Fruit fly (Drosophila melanogaster) whole organism, embryonic: ENCODE measurements around the gene not.

ENCODE experiments used
- Antp ChIP-seq: fragments of 200-800 bp; sonication (Bioruptor generic); optimal IDR thresholded peaks from 3 replicates; lab custom pipeline; 2016; ENCODE audit warnings: missing biosample characterization, missing genetic modification characterization
- BEAF-32 ChIP-seq: fragments of 200-800 bp; sonication (Bioruptor generic); optimal IDR thresholded peaks from 3 replicates; lab custom pipeline; 2017; ENCODE audit warnings: missing biosample characterization, missing genetic modification characterization, mild to moderate bottlenecking, moderate library complexity, missing genetic modification reagents
- Bteb2 ChIP-seq: fragments of 200-800 bp; sonication (Bioruptor generic); optimal IDR thresholded peaks from 2 replicates; lab custom pipeline; 2016; ENCODE audit warnings: missing biosample characterization, missing genetic modification characterization
- CG10209 ChIP-seq: fragments of 200-800 bp; sonication (Bioruptor generic); optimal IDR thresholded peaks from 3 replicates; lab custom pipeline; 2017; ENCODE audit warnings: missing biosample characterization, mild to moderate bottlenecking, missing genetic modification characterization, missing genetic modification reagents
- CG10462 ChIP-seq: fragments of 200-800 bp; sonication (Bioruptor generic); optimal IDR thresholded peaks from 2 replicates; lab custom pipeline; 2016; ENCODE audit warnings: missing biosample characterization, missing genetic modification characterization
- CG10565 ChIP-seq: fragments of 200-800 bp; sonication (Bioruptor generic); optimal IDR thresholded peaks from 3 replicates; lab custom pipeline; 2016; ENCODE audit warnings: missing biosample characterization, mild to moderate bottlenecking, missing genetic modification characterization
- CG11695 ChIP-seq: fragments of 200-800 bp; sonication (Bioruptor generic); IDR thresholded peaks from 3 replicates; pipeline ENCODE4 v1.3.6; 2022; ENCODE audit warnings: missing biosample characterization, missing genetic modification characterization
- CG12391 ChIP-seq: fragments of 200-800 bp; sonication (Bioruptor generic); optimal IDR thresholded peaks from 3 replicates; lab custom pipeline; 2018; ENCODE audit warnings: missing biosample characterization, mild to moderate bottlenecking, missing genetic modification characterization, moderate library complexity
- CG13123 ChIP-seq: fragments of 200-800 bp; sonication (Bioruptor generic); optimal IDR thresholded peaks from 2 replicates; lab custom pipeline; 2016; ENCODE audit warnings: missing biosample characterization, missing genetic modification characterization
- CG13894 ChIP-seq: fragments of 200-800 bp; sonication (Bioruptor generic); optimal IDR thresholded peaks from 3 replicates; lab custom pipeline; 2018; ENCODE audit warnings: missing biosample characterization, mild to moderate bottlenecking, missing genetic modification characterization, moderate library complexity
- CG14014 ChIP-seq: fragments of 200-800 bp; sonication (Bioruptor generic); IDR thresholded peaks from 2 replicates; pipeline ENCODE4 v1.3.6; 2022; ENCODE audit warnings: missing biosample characterization, missing genetic modification characterization
- CG14050 ChIP-seq: fragments of 200-800 bp; sonication (Bioruptor generic); IDR thresholded peaks from 3 replicates; pipeline ENCODE4 v1.3.6; 2022; ENCODE audit warnings: missing biosample characterization, missing genetic modification characterization
- CG1647 ChIP-seq: fragments of 200-800 bp; sonication (Bioruptor generic); optimal IDR thresholded peaks from 3 replicates; lab custom pipeline; 2016; ENCODE audit warnings: missing biosample characterization, missing genetic modification characterization
- CG16813 ChIP-seq: fragments of 200-800 bp; sonication (Bioruptor generic); IDR thresholded peaks from 3 replicates; pipeline ENCODE4 v1.3.6; 2022; ENCODE audit warnings: missing biosample characterization, missing genetic modification characterization; ENCODE audit not compliant: partially characterized antibody
- CG31365 ChIP-seq: fragments of 200-800 bp; sonication (Bioruptor generic); optimal IDR thresholded peaks from 2 replicates; lab custom pipeline; 2018; ENCODE audit warnings: missing biosample characterization, mild to moderate bottlenecking, missing genetic modification characterization
- CG34376 ChIP-seq: fragments of 200-800 bp; sonication (Bioruptor generic); optimal IDR thresholded peaks from 2 replicates; lab custom pipeline; 2018; ENCODE audit warnings: missing biosample characterization, mild to moderate bottlenecking, missing genetic modification characterization
- CG4424 ChIP-seq: fragments of 200-800 bp; sonication (Bioruptor generic); optimal IDR thresholded peaks from 3 replicates; lab custom pipeline; 2016; ENCODE audit warnings: missing biosample characterization, missing genetic modification characterization
- CG4854 ChIP-seq: fragments of 200-800 bp; sonication (Bioruptor generic); optimal IDR thresholded peaks from 2 replicates; lab custom pipeline; 2016; ENCODE audit warnings: missing biosample characterization, missing genetic modification characterization, inconsistent platforms
- CG6272 ChIP-seq: fragments of 200-800 bp; sonication (Bioruptor generic); IDR thresholded peaks from 2 replicates; pipeline ENCODE4 v1.3.6; 2022; ENCODE audit warnings: missing biosample characterization, missing genetic modification characterization
- CG6854 ChIP-seq: fragments of 200-800 bp; sonication (Bioruptor generic); optimal IDR thresholded peaks from 3 replicates; lab custom pipeline; 2017; ENCODE audit warnings: missing biosample characterization, mild to moderate bottlenecking, missing genetic modification characterization
- CG7839 ChIP-seq: fragments of 200-800 bp; sonication (Bioruptor generic); optimal IDR thresholded peaks from 3 replicates; lab custom pipeline; 2018; ENCODE audit warnings: missing biosample characterization, mild to moderate bottlenecking, missing genetic modification characterization, moderate library complexity
- CG8290 ChIP-seq, 3 experiments: fragments of 200-800 bp; sonication (Bioruptor generic); optimal IDR thresholded peaks; 2 replicates each; lab custom pipeline; 2016 to 2019; ENCODE audit warnings: missing biosample characterization in 3 of 3, missing genetic modification characterization in 3 of 3, mild to moderate bottlenecking in 2 of 3, moderate library complexity in 1 of 3
- Camta ChIP-seq: fragments of 200-800 bp; sonication (Bioruptor generic); optimal IDR thresholded peaks from 2 replicates; lab custom pipeline; 2016; ENCODE audit warnings: missing biosample characterization, missing genetic modification characterization
- D ChIP-seq, 2 experiments: fragments of 200-800 bp in 1 of 2; fragments of >200 bp in 1 of 2; sonication (Bioruptor generic) in 1 of 2; optimal IDR thresholded peaks; 2 replicates in 1 of 2; 3 replicates in 1 of 2; lab custom pipeline; 2017; ENCODE audit warnings: mild to moderate bottlenecking in 1 of 2, missing biosample characterization in 1 of 2, missing genetic modification characterization in 1 of 2, missing genetic modification reagents in 1 of 2
- Dek ChIP-seq: fragments of 200-800 bp; sonication (Bioruptor generic); optimal IDR thresholded peaks from 3 replicates; lab custom pipeline; 2019; ENCODE audit warnings: missing biosample characterization, mild to moderate bottlenecking, missing genetic modification characterization, moderate library complexity
- Eip74EF ChIP-seq, 2 experiments: fragments of 200-800 bp in 1 of 2; fragments of >200 bp in 1 of 2; sonication (Bioruptor generic) in 1 of 2; optimal IDR thresholded peaks; 2 replicates each; lab custom pipeline; 2017 to 2019; ENCODE audit warnings: missing biosample characterization in 2 of 2, missing genetic modification characterization in 2 of 2, mild to moderate bottlenecking in 1 of 2, moderate library complexity in 1 of 2
- Fer2 ChIP-seq: fragments of 200-800 bp; sonication (Bioruptor generic); optimal IDR thresholded peaks from 2 replicates; lab custom pipeline; 2018; ENCODE audit warnings: missing biosample characterization, mild to moderate bottlenecking, missing genetic modification characterization, moderate library complexity
- HLH3B ChIP-seq: fragments of 200-800 bp; sonication (Bioruptor generic); IDR thresholded peaks from 2 replicates; pipeline ENCODE4 v1.3.6; 2022; ENCODE audit warnings: missing biosample characterization, missing genetic modification characterization
- HmgZ ChIP-seq: fragments of 200-800 bp; sonication (Bioruptor generic); optimal IDR thresholded peaks from 2 replicates; lab custom pipeline; 2018; ENCODE audit warnings: missing biosample characterization, mild to moderate bottlenecking, missing genetic modification characterization
- Hmr ChIP-seq: fragments of 200-800 bp; sonication (Bioruptor generic); optimal IDR thresholded peaks from 3 replicates; lab custom pipeline; 2017; ENCODE audit warnings: mild to moderate bottlenecking, missing biosample characterization, missing genetic modification reagents, missing genetic modification characterization
- Hr51 ChIP-seq, 2 experiments: fragments of 200-800 bp; sonication (Bioruptor generic); optimal IDR thresholded peaks; 2 replicates in 1 of 2; 3 replicates in 1 of 2; lab custom pipeline; 2016 to 2018; ENCODE audit warnings: missing biosample characterization in 2 of 2, missing genetic modification characterization in 2 of 2, mild to moderate bottlenecking in 1 of 2, moderate library complexity in 1 of 2
- Meics ChIP-seq: fragments of 200-800 bp; sonication (Bioruptor generic); optimal IDR thresholded peaks from 2 replicates; lab custom pipeline; 2017; ENCODE audit warnings: missing biosample characterization, mild to moderate bottlenecking, missing genetic modification characterization
- NC2β ChIP-seq: fragments of 200-800 bp; sonication (Bioruptor generic); optimal IDR thresholded peaks from 2 replicates; lab custom pipeline; 2016; ENCODE audit warnings: missing biosample characterization, missing genetic modification characterization
- Sin3A ChIP-seq: fragments of >200 bp; optimal IDR thresholded peaks from 2 replicates; lab custom pipeline; 2018
- Spps ChIP-seq: fragments of 200-800 bp; sonication (Bioruptor generic); optimal IDR thresholded peaks from 2 replicates; lab custom pipeline; 2018; ENCODE audit warnings: missing biosample characterization, mild to moderate bottlenecking, missing genetic modification characterization
- disco-r ChIP-seq: fragments of 200-800 bp; sonication (Bioruptor generic); optimal IDR thresholded peaks from 2 replicates; lab custom pipeline; 2016; ENCODE audit warnings: missing biosample characterization, missing genetic modification characterization
- eyg ChIP-seq: fragments of 200-800 bp; sonication (Bioruptor generic); optimal IDR thresholded peaks from 3 replicates; lab custom pipeline; 2016; ENCODE audit warnings: missing biosample characterization, missing genetic modification characterization
- mirr ChIP-seq: fragments of 200-800 bp; sonication (Bioruptor generic); optimal IDR thresholded peaks from 3 replicates; lab custom pipeline; 2018; ENCODE audit warnings: missing biosample characterization, mild to moderate bottlenecking, missing genetic modification characterization
- nerfin-1 ChIP-seq: fragments of 200-800 bp; sonication (Bioruptor generic); optimal IDR thresholded peaks from 3 replicates; lab custom pipeline; 2019; ENCODE audit warnings: missing biosample characterization, mild to moderate bottlenecking, missing genetic modification characterization, moderate library complexity
- pan ChIP-seq, 4 experiments: fragments of >200 bp in 3 of 4; fragments of 200-800 bp in 1 of 4; sonication (Bioruptor generic) in 1 of 4; optimal IDR thresholded peaks in 3 of 4; IDR thresholded peaks in 1 of 4; 2 replicates each; pipeline versions ENCODE4 v1.3.6 to Lab custom; 2017 to 2022; ENCODE audit warnings: missing biosample characterization in 2 of 4, missing genetic modification characterization in 2 of 4, mixed read lengths in 1 of 4
- pfk ChIP-seq: fragments of 200-800 bp; sonication (Bioruptor generic); optimal IDR thresholded peaks from 2 replicates; lab custom pipeline; 2018; ENCODE audit warnings: missing biosample characterization, mild to moderate bottlenecking, missing genetic modification characterization, moderate library complexity
- pnt ChIP-seq: fragments of 200-800 bp; sonication (Bioruptor generic); optimal IDR thresholded peaks from 3 replicates; lab custom pipeline; 2016; ENCODE audit warnings: missing biosample characterization, missing genetic modification characterization
- pros ChIP-seq: fragments of 200-800 bp; sonication (Bioruptor generic); optimal IDR thresholded peaks from 3 replicates; lab custom pipeline; 2019; ENCODE audit warnings: missing biosample characterization, mild to moderate bottlenecking, missing genetic modification characterization, moderate library complexity
- sens ChIP-seq: fragments of 200-800 bp; sonication (Bioruptor generic); peaks from one replicate; lab custom pipeline; 2016; ENCODE audit warnings: missing biosample characterization, missing genetic modification characterization
- seq ChIP-seq: fragments of 200-800 bp; sonication (Bioruptor generic); IDR thresholded peaks from 2 replicates; pipeline ENCODE4 v1.3.6; 2022; ENCODE audit warnings: missing biosample characterization, missing genetic modification characterization
- sisA ChIP-seq: fragments of 200-800 bp; sonication (Bioruptor generic); IDR thresholded peaks from 2 replicates; pipeline ENCODE4 v1.3.6; 2022; ENCODE audit warnings: missing biosample characterization, missing genetic modification characterization
- sr ChIP-seq: fragments of 200-800 bp; sonication (Bioruptor generic); IDR thresholded peaks from 3 replicates; pipeline ENCODE4 v1.3.6; 2022; ENCODE audit warnings: missing biosample characterization, missing genetic modification characterization
- stwl ChIP-seq: fragments of 200-800 bp; sonication (Bioruptor generic); optimal IDR thresholded peaks from 3 replicates; lab custom pipeline; 2018; ENCODE audit warnings: missing biosample characterization, mild to moderate bottlenecking, missing genetic modification characterization, moderate library complexity
- tx ChIP-seq: fragments of 200-800 bp; sonication (Bioruptor generic); optimal IDR thresholded peaks from 2 replicates; lab custom pipeline; 2016; ENCODE audit warnings: missing biosample characterization, missing genetic modification characterization

not gene

dm6 chr3L:18625786-18626185, 3.9 kb upstream of the not start, which contains the start of gene MYPT-75D (continued):
- TF ChIP-seq mirr (GFP tag; lab: Kevin White, UChicago) (peak; percentile 44), CG13894 (tag; lab: Kevin White, UChicago) (peak; percentile 65), sr (GFP tag; lab: Robert Waterston, UW) (peak; percentile 54; the same call in 1 of the 3 replicates), CG8290 (GFP tag; optimal IDR thresholded peaks at IDR 0.05; lab: Kevin White, UChicago) (peak; percentile 16), CG8290 (tag; optimal IDR thresholded peaks at IDR 0.05; lab: Kevin White, UChicago) (peak; percentile 22 to 87), Fer2 (tag; lab: Kevin White, UChicago) (no peak), sisA (no peak), Antp (GFP tag; lab: Kevin White, UChicago) (peak; percentile 29), Camta (GFP tag; lab: Kevin White, UChicago) (peak; percentile 29), Hmr (GFP tag; lab: Kevin White, UChicago) (peak; percentile 30), Spps (tag; lab: Kevin White, UChicago) (no peak), CG16813 (GFP tag; lab: Robert Waterston, UW) (peak; percentile 90), seq (GFP tag; lab: Robert Waterston, UW) (no peak), CG10565 (GFP tag; lab: Kevin White, UChicago) (no peak), pnt (GFP tag; lab: Kevin White, UChicago) (no peak), Dek (tag; lab: Kevin White, UChicago) (no peak), CG13123 (GFP tag; lab: Kevin White, UChicago) (no peak), Bteb2 (no peak), CG34376 (GFP tag; lab: Kevin White, UChicago) (peak; percentile 60), pan (optimal IDR thresholded peaks at IDR 0.05; lab: Kevin White, UChicago) (no peak), pan (GFP tag; optimal IDR thresholded peaks at IDR 0.05 in 1 of 2, IDR thresholded peaks at IDR 0.05 in 1 of 2) (peak in 1 of 2 experiments; percentile 12), BEAF-32 (peak; percentile 89), pros (GFP tag; lab: Kevin White, UChicago) (no peak), Sin3A (lab: Kevin White, UChicago) (no peak), CG11695 (GFP tag; lab: Robert Waterston, UW) (no peak), CG6854 (no peak), CG14050 (no peak), Hr51 (GFP tag; optimal IDR thresholded peaks at IDR 0.05; lab: Kevin White, UChicago) (peak in 1 of 2 experiments; percentile 26), eyg (peak; percentile 10), pfk (GFP tag; lab: Kevin White, UChicago) (no peak), HLH3B (GFP tag; lab: Robert Waterston, UW) (peak; percentile 43; the same call in 1 of the 2 replicates), disco-r (no peak), CG14014 (no peak), CG31365 (tag; lab: Kevin White, UChicago) (peak; percentile 24), CG4854 (no peak), D (optimal IDR thresholded peaks at IDR 0.05; lab: Kevin White, UChicago) (no peak), D (GFP tag; optimal IDR thresholded peaks at IDR 0.05; lab: Kevin White, UChicago) (no peak), CG1647 (GFP tag; lab: Kevin White, UChicago) (peak; percentile 2), NC2β (GFP tag; lab: Kevin White, UChicago) (no peak), nerfin-1 (peak; percentile 67), CG7839 (tag; lab: Kevin White, UChicago) (peak; percentile 32), CG10462 (no peak), sens (GFP tag; lab: Kevin White, UChicago) (peak; percentile 90), CG4424 (GFP tag; lab: Kevin White, UChicago) (no peak), stwl (peak; percentile 89), Meics (peak; percentile 47), CG12391 (tag; lab: Kevin White, UChicago) (peak; percentile 31), HmgZ (tag; lab: Kevin White, UChicago) (peak; percentile 68), CG6272 (GFP tag; lab: Robert Waterston, UW) (no peak), CG10209 (GFP tag; lab: Kevin White, UChicago) (no peak), tx (GFP tag; lab: Kevin White, UChicago) (no peak), Eip74EF (GFP tag; optimal IDR thresholded peaks at IDR 0.05; lab: Kevin White, UChicago) (peak in 1 of 2 experiments; percentile 19)
